Fruit fly (Drosophila melanogaster): ENCODE results near the gene CG12375.

- TF ChIP-seq ey (GFP tag; optimal IDR thresholded peaks at IDR 0.05) (no peak), OdsH (GFP tag; optimal IDR thresholded peaks at IDR 0.05) (no peak), sv (GFP tag; optimal IDR thresholded peaks at IDR 0.05) (no peak), h (GFP tag; optimal IDR thresholded peaks at IDR 0.05) (no peak)
Observed at dm6 chr2L:8143947-8144346, 17.3 kb upstream of the CG12375 start, which contains the start of gene CG42762.

All from whole organism, wandering third instar larva.